Worm (Caenorhabditis elegans): Measurements from ENCODE around the gene C12D12.1.

C12D12.1 gene

ce11 chrX:3517141-3517540, 18.1 kb downstream of the C12D12.1 start:
- TF ChIP-seq pes-1 (GFP tag; IDR thresholded peaks at IDR 0.05): no peak
- TF ChIP-seq tbx-11 (GFP tag; IDR thresholded peaks at IDR 0.05): no peak
- TF ChIP-seq sea-1 (GFP tag; conservative IDR thresholded peaks at IDR 0.05): no peak
- no peak for TF ChIP-seq ceh-13 (GFP tag; optimal IDR thresholded peaks at IDR 0.05)

ce11 chrX:3518494-3518893, 19.4 kb downstream of the C12D12.1 start, which contains the start of gene npr-16:
TSS of gene npr-16 (plus strand) at chrX:3518794.
- TF ChIP-seq ceh-13 (GFP tag; optimal IDR thresholded peaks at IDR 0.05) (no peak), ama-1 (optimal IDR thresholded peaks at IDR 0.05) (no peak), aly-1 (tag; optimal IDR thresholded peaks at IDR 0.05) (no peak), hmg-4 (GFP tag; optimal IDR thresholded peaks at IDR 0.05) (no peak), hnd-1 (tag; optimal IDR thresholded peaks at IDR 0.05) (no peak), tra-4 (tag; optimal IDR thresholded peaks at IDR 0.05) (no peak), scrt-1 (GFP tag; IDR thresholded peaks at IDR 0.05) (no peak), flt-1 (GFP tag; IDR thresholded peaks at IDR 0.05) (no peak), tbx-37 (GFP tag; conservative IDR thresholded peaks at IDR 0.05) (no peak), F13C5.2 (tag; optimal IDR thresholded peaks at IDR 0.05) (no peak), ets-7 (tag; optimal IDR thresholded peaks at IDR 0.05) (no peak), pes-1 (GFP tag; IDR thresholded peaks at IDR 0.05) (no peak), B0310.2 (tag; optimal IDR thresholded peaks at IDR 0.05) (no peak), tbx-11 (GFP tag; IDR thresholded peaks at IDR 0.05) (no peak)

- TF ChIP-seq ets-7 (tag; optimal IDR thresholded peaks at IDR 0.05): no peak
- no peak for TF ChIP-seq hmbx-1 (tag; optimal IDR thresholded peaks at IDR 0.05)
- no peak for TF ChIP-seq ceh-13 (GFP tag; optimal IDR thresholded peaks at IDR 0.05)
- TF ChIP-seq aly-1 (tag; optimal IDR thresholded peaks at IDR 0.05): no peak
- no peak for TF ChIP-seq F13C5.2 (tag; optimal IDR thresholded peaks at IDR 0.05)
- TF ChIP-seq tbx-11 (GFP tag; IDR thresholded peaks at IDR 0.05): no peak
- TF ChIP-seq ama-1 (optimal IDR thresholded peaks at IDR 0.05): no peak
- TF ChIP-seq sea-1 (GFP tag; conservative IDR thresholded peaks at IDR 0.05): no peak
- TF ChIP-seq flt-1 (GFP tag; IDR thresholded peaks at IDR 0.05): no peak
- TF ChIP-seq scrt-1 (GFP tag; IDR thresholded peaks at IDR 0.05): no peak
- no peak for TF ChIP-seq hnd-1 (tag; optimal IDR thresholded peaks at IDR 0.05)
- no peak for TF ChIP-seq tbx-37 (GFP tag; conservative IDR thresholded peaks at IDR 0.05)
- no peak for TF ChIP-seq pes-1 (GFP tag; IDR thresholded peaks at IDR 0.05)
- TF ChIP-seq ceh-36 (tag; optimal IDR thresholded peaks at IDR 0.05): no peak
- no peak for TF ChIP-seq hmg-4 (GFP tag; optimal IDR thresholded peaks at IDR 0.05)
- TF ChIP-seq tra-4 (tag; optimal IDR thresholded peaks at IDR 0.05): no peak
- no peak for TF ChIP-seq B0310.2 (tag; optimal IDR thresholded peaks at IDR 0.05)
Measured at ce11 chrX:3526712-3527111, 27.7 kb downstream of the C12D12.1 start.

ce11 chrX:3532919-3533318, 33.9 kb downstream of the C12D12.1 start, which contains the start of gene F56B6.6:
TSS of gene F56B6.6 (minus strand) at chrX:3533019.
- TF ChIP-seq ama-1 (optimal IDR thresholded peaks at IDR 0.05): no peak
- no peak for TF ChIP-seq hnd-1 (tag; optimal IDR thresholded peaks at IDR 0.05)
- no peak for TF ChIP-seq F13C5.2 (tag; optimal IDR thresholded peaks at IDR 0.05)
- TF ChIP-seq ets-7 (tag; optimal IDR thresholded peaks at IDR 0.05): no peak
- TF ChIP-seq aly-1 (tag; optimal IDR thresholded peaks at IDR 0.05): no peak
- no peak for TF ChIP-seq ceh-13 (GFP tag; optimal IDR thresholded peaks at IDR 0.05)
- TF ChIP-seq flt-1 (GFP tag; IDR thresholded peaks at IDR 0.05): no peak
- no peak for TF ChIP-seq tbx-37 (GFP tag; conservative IDR thresholded peaks at IDR 0.05)

ce11 chrX:3534218-3534617, 35.2 kb downstream of the C12D12.1 start:
- TF ChIP-seq ceh-36 (tag; optimal IDR thresholded peaks at IDR 0.05) (no peak), B0310.2 (tag; optimal IDR thresholded peaks at IDR 0.05) (no peak), hnd-1 (tag; optimal IDR thresholded peaks at IDR 0.05) (no peak), sea-1 (GFP tag; conservative IDR thresholded peaks at IDR 0.05) (no peak), tbx-11 (GFP tag; IDR thresholded peaks at IDR 0.05) (no peak), hmg-4 (GFP tag; optimal IDR thresholded peaks at IDR 0.05) (no peak), ama-1 (optimal IDR thresholded peaks at IDR 0.05) (no peak), pes-1 (GFP tag; IDR thresholded peaks at IDR 0.05) (no peak), tra-4 (tag; optimal IDR thresholded peaks at IDR 0.05) (no peak), flt-1 (GFP tag; IDR thresholded peaks at IDR 0.05) (no peak), tbx-37 (GFP tag; conservative IDR thresholded peaks at IDR 0.05) (no peak), ceh-13 (GFP tag; optimal IDR thresholded peaks at IDR 0.05) (no peak), F13C5.2 (tag; optimal IDR thresholded peaks at IDR 0.05) (no peak), scrt-1 (GFP tag; IDR thresholded peaks at IDR 0.05) (no peak), ets-7 (tag; optimal IDR thresholded peaks at IDR 0.05) (no peak), hmbx-1 (tag; optimal IDR thresholded peaks at IDR 0.05) (no peak)

ce11 chrX:3535505-3535904, 36.5 kb downstream of the C12D12.1 start:
- TF ChIP-seq ceh-36 (tag; optimal IDR thresholded peaks at IDR 0.05): no peak
- no peak for TF ChIP-seq hmg-4 (GFP tag; optimal IDR thresholded peaks at IDR 0.05)
- TF ChIP-seq tbx-37 (GFP tag; conservative IDR thresholded peaks at IDR 0.05): no peak

- TF ChIP-seq flt-1 (GFP tag; IDR thresholded peaks at IDR 0.05) (no peak), pes-1 (GFP tag; IDR thresholded peaks at IDR 0.05) (no peak), aly-1 (tag; optimal IDR thresholded peaks at IDR 0.05) (no peak), hmbx-1 (tag; optimal IDR thresholded peaks at IDR 0.05) (no peak)
Measured at ce11 chrX:3536302-3537251, 37.5 kb downstream of the C12D12.1 start.

- TF ChIP-seq pes-1 (GFP tag; IDR thresholded peaks at IDR 0.05) (no peak), tbx-37 (GFP tag; conservative IDR thresholded peaks at IDR 0.05) (no peak), B0310.2 (tag; optimal IDR thresholded peaks at IDR 0.05) (no peak), ceh-36 (tag; optimal IDR thresholded peaks at IDR 0.05) (no peak)
Measured at ce11 chrX:3537335-3537734, 38.3 kb downstream of the C12D12.1 start, which contains the start of gene gyg-1. TSS of gene gyg-1 (plus strand) at chrX:3537635.
